Fruit fly (Drosophila melanogaster): Measurements from ENCODE around the gene Rrp46.

- no peak for TF ChIP-seq EcR (GFP tag; optimal IDR thresholded peaks at IDR 0.05)
- TF ChIP-seq CG17806 (tag; optimal IDR thresholded peaks at IDR 0.05): peak; percentile 51
- peak; percentile 19 for TF ChIP-seq CG9948 (tag; optimal IDR thresholded peaks at IDR 0.05)
- TF ChIP-seq fd96Ca (GFP tag; IDR thresholded peaks at IDR 0.05): no peak
- peak; percentile 37; the same call in 1 of the 2 replicates for TF ChIP-seq CG12605 (GFP tag; IDR thresholded peaks at IDR 0.05)
- TF ChIP-seq rn (GFP tag; IDR thresholded peaks at IDR 0.05): 0 out of 2 replicates have a peak, but pooled peaks have one; percentile 35
- TF ChIP-seq Ets98B (GFP tag; IDR thresholded peaks at IDR 0.05): peak; percentile 71
- TF ChIP-seq CG8159 (tag; optimal IDR thresholded peaks at IDR 0.05): peak; percentile 39
- TF ChIP-seq CG8301 (tag; optimal IDR thresholded peaks at IDR 0.05): peak; percentile 56
- peak; percentile 43 for TF ChIP-seq CG34367 (tag; optimal IDR thresholded peaks at IDR 0.05)
- TF ChIP-seq CG10348 (GFP tag; IDR thresholded peaks at IDR 0.05): no peak
- peak; percentile 54 for TF ChIP-seq gl (tag; optimal IDR thresholded peaks at IDR 0.05)
Measured at dm6 chr3R:10415923-10416322, 2.8 kb downstream of the Rrp46 start, which contains the start of gene CG6345.

Measured in whole organism, pupa.